Fruit fly (Drosophila melanogaster) whole organism, wandering third instar larva: ENCODE data around the gene AP-1-2beta.

ENCODE experiments used
- Dfd ChIP-seq: fragments of >200 bp; optimal IDR thresholded peaks from 2 replicates; lab custom pipeline; 2017; ENCODE audit warnings: missing biosample characterization, missing genetic modification characterization
- Jra ChIP-seq: sonication (Bioruptor generic); optimal IDR thresholded peaks from 2 replicates; lab custom pipeline; 2016; ENCODE audit warnings: missing biosample characterization, missing genetic modification characterization
- Mio ChIP-seq: sonication (Bioruptor generic); optimal IDR thresholded peaks from 2 replicates; lab custom pipeline; 2016; ENCODE audit warnings: missing biosample characterization, missing genetic modification characterization
- Rel ChIP-seq, 2 experiments: fragments of 200-800 bp; sonication (Bioruptor generic) in 1 of 2; optimal IDR thresholded peaks; 2 replicates in 1 of 2; 3 replicates in 1 of 2; lab custom pipeline; 2016 to 2019; ENCODE audit warnings: mild to moderate bottlenecking in 2 of 2, missing biosample characterization in 2 of 2, missing genetic modification characterization in 2 of 2, moderate library complexity in 1 of 2
- brk ChIP-seq: fragments of 200-800 bp; sonication (Bioruptor generic); optimal IDR thresholded peaks from 2 replicates; lab custom pipeline; 2016; ENCODE audit warnings: missing biosample characterization, mild to moderate bottlenecking, missing genetic modification characterization
- dsf ChIP-seq: sonication (Bioruptor generic); optimal IDR thresholded peaks from 2 replicates; lab custom pipeline; 2016; ENCODE audit warnings: missing biosample characterization, missing genetic modification characterization, borderline replicate concordance
- fru ChIP-seq: fragments of 200-800 bp; sonication (Bioruptor generic); optimal IDR thresholded peaks from 3 replicates; lab custom pipeline; 2016; ENCODE audit warnings: missing biosample characterization, mild to moderate bottlenecking, missing genetic modification characterization
- psq ChIP-seq: fragments of 200-800 bp; sonication (Bioruptor generic); optimal IDR thresholded peaks from 3 replicates; lab custom pipeline; 2017; ENCODE audit warnings: missing biosample characterization, mild to moderate bottlenecking, missing genetic modification characterization, moderate library complexity

DNA sequence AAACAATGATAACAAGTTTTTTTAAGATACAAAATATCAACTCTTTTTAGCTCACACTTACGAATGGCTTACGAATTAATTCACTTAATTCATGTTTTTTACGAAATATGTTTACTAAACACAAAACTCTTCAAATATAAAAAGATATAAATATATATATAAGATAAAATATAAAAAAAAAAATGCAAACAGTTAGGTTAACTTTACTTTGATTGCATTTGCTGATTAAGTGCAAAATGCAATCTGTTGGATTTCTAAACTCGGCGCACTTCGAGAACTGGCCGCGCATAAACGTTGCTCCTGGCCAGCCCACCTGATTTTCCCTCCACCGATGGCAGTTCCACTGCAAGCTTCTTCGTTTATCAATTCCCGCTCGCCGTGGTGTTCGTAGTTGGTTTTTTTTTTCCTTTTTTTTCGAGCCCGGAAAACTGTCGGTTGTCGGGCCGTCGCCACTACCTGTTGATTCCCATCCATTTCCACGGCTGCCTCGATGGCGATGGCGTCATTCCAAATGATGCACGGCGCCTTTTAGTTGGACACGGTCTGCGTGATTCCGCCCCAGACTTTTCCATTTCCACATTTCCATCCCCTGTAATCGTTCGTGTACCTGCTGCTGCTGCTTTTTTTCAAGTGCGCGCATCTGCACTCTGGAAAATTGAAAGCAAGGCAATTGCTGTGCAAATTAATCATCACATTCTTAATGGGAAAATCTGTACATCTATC, 34.8 kb downstream of the AP-1-2beta start:
- TF ChIP-seq fru (GFP tag; lab: Kevin White, UChicago): no peak
- no peak for TF ChIP-seq Dfd (GFP tag; lab: Kevin White, UChicago)
- no peak for TF ChIP-seq Rel (GFP tag; optimal IDR thresholded peaks at IDR 0.05; lab: Kevin White, UChicago)
- TF ChIP-seq Rel (tag; optimal IDR thresholded peaks at IDR 0.05; lab: Kevin White, UChicago): no peak
- TF ChIP-seq dsf (GFP tag; lab: Kevin White, UChicago): no peak
- no peak for TF ChIP-seq psq (GFP tag; lab: Kevin White, UChicago)
- no peak for TF ChIP-seq Mio (GFP tag; lab: Kevin White, UChicago)
- TF ChIP-seq brk (GFP tag; lab: Kevin White, UChicago): no peak
- TF ChIP-seq Jra (GFP tag; lab: Kevin White, UChicago): no peak
